Fruit fly (Drosophila melanogaster): ENCODE results near the gene Drice.

dm6 chr3R:29782367-29782766, 17.1 kb upstream of the Drice start:
- peak; percentile 45 for TF ChIP-seq CG6808 (GFP tag; optimal IDR thresholded peaks at IDR 0.05)
- TF ChIP-seq acj6 (GFP tag; optimal IDR thresholded peaks at IDR 0.05): no peak
